Worm (Caenorhabditis elegans) whole organism, mixed stage, embryonic: Measurements from ENCODE around the gene chch-3.
A peak's percentile ranks its signal among the peaks of the same experiment; 100 is the strongest.

Experiments
- ceh-39 ChIP-seq: fragments of 150-350 bp; optimal IDR thresholded peaks from 2 replicates; lab custom pipeline; 2014; ENCODE audit warnings: missing biosample characterization, missing genetic modification characterization
- ceh-43 ChIP-seq: fragments of 200-800 bp; sonication (Bioruptor generic); optimal IDR thresholded peaks from 2 replicates; lab custom pipeline; 2018; ENCODE audit warnings: mild to moderate bottlenecking, missing genetic modification characterization, moderate library complexity, missing compliant biosample characterization
- ceh-83 ChIP-seq: fragments of 200-800 bp; sonication (Bioruptor generic); optimal IDR thresholded peaks from 2 replicates; lab custom pipeline; 2018; ENCODE audit warnings: mild to moderate bottlenecking, missing genetic modification characterization, missing compliant biosample characterization
- ces-1 ChIP-seq: fragments of 150-350 bp; optimal IDR thresholded peaks from 2 replicates; lab custom pipeline; 2014; ENCODE audit warnings: missing biosample characterization, missing genetic modification reagents, missing genetic modification characterization
- cnd-1 ChIP-seq: fragments of 200-800 bp; sonication (Bioruptor generic); optimal IDR thresholded peaks from 2 replicates; lab custom pipeline; 2018; ENCODE audit warnings: mild to moderate bottlenecking, missing genetic modification characterization, missing compliant biosample characterization
- elt-3 ChIP-seq: fragments of 150-350 bp; optimal IDR thresholded peaks from 2 replicates; lab custom pipeline; 2014; ENCODE audit warnings: missing biosample characterization, missing genetic modification characterization
- ham-2 ChIP-seq: fragments of 200-800 bp; sonication (Bioruptor generic); optimal IDR thresholded peaks from 2 replicates; lab custom pipeline; 2018; ENCODE audit warnings: mild to moderate bottlenecking, missing genetic modification characterization, missing compliant biosample characterization
- hlh-1 ChIP-seq: fragments of 150-350 bp; optimal IDR thresholded peaks from 2 replicates; lab custom pipeline; 2014; ENCODE audit warnings: missing biosample characterization, missing genetic modification reagents, missing genetic modification characterization
- lin-13 ChIP-seq: fragments of 150-350 bp; optimal IDR thresholded peaks from 2 replicates; lab custom pipeline; 2014; ENCODE audit warnings: missing biosample characterization, missing genetic modification characterization
- lin-32 ChIP-seq: fragments of 200-800 bp; sonication (Bioruptor generic); optimal IDR thresholded peaks from 2 replicates; lab custom pipeline; 2018; ENCODE audit warnings: mild to moderate bottlenecking, missing genetic modification characterization, missing compliant biosample characterization
- lsy-2 ChIP-seq: fragments of 150-350 bp; optimal IDR thresholded peaks from 2 replicates; lab custom pipeline; 2014; ENCODE audit warnings: missing biosample characterization, missing genetic modification characterization
- mab-5 ChIP-seq: fragments of 150-350 bp; optimal IDR thresholded peaks from 2 replicates; lab custom pipeline; 2014; ENCODE audit warnings: missing biosample characterization, missing genetic modification characterization
- mep-1 ChIP-seq: fragments of 150-350 bp; optimal IDR thresholded peaks from 2 replicates; lab custom pipeline; 2017; ENCODE audit warnings: missing biosample characterization, missing genetic modification reagents, missing genetic modification characterization, inconsistent platforms
- mls-2 ChIP-seq: sonication (generic microtip); optimal IDR thresholded peaks from 2 replicates; lab custom pipeline; 2016; ENCODE audit warnings: mild to moderate bottlenecking, missing genetic modification characterization, moderate library complexity, missing compliant biosample characterization
- nhr-2 ChIP-seq: fragments of 150-350 bp; optimal IDR thresholded peaks from 2 replicates; lab custom pipeline; 2014; ENCODE audit warnings: missing biosample characterization, missing genetic modification characterization
- nhr-237 ChIP-seq: fragments of 150-350 bp; optimal IDR thresholded peaks from 2 replicates; lab custom pipeline; 2014; ENCODE audit warnings: missing biosample characterization, missing genetic modification characterization
- nhr-28 ChIP-seq: fragments of 150-350 bp; optimal IDR thresholded peaks from 2 replicates; lab custom pipeline; 2014; ENCODE audit warnings: missing biosample characterization, missing genetic modification characterization
- nhr-76 ChIP-seq: sonication (generic microtip); optimal IDR thresholded peaks from 2 replicates; lab custom pipeline; 2017; ENCODE audit warnings: missing biosample characterization, missing genetic modification characterization
- pha-4 ChIP-seq: fragments of 150-350 bp; optimal IDR thresholded peaks from 2 replicates; lab custom pipeline; 2018; ENCODE audit warnings: missing biosample characterization, missing genetic modification reagents, missing genetic modification characterization
- sem-2 ChIP-seq: fragments of 200-800 bp; sonication (Bioruptor generic); optimal IDR thresholded peaks from 2 replicates; lab custom pipeline; 2018; ENCODE audit warnings: mild to moderate bottlenecking, missing genetic modification characterization, missing compliant biosample characterization
- snpc-4 ChIP-seq: fragments of 150-350 bp; optimal IDR thresholded peaks from 2 replicates; lab custom pipeline; 2014; ENCODE audit warnings: missing biosample characterization, missing genetic modification characterization
- sptf-1 ChIP-seq: sonication (generic microtip); optimal IDR thresholded peaks from 2 replicates; lab custom pipeline; 2017; ENCODE audit warnings: mild to moderate bottlenecking, missing genetic modification characterization, moderate library complexity, missing compliant biosample characterization
- tbx-8 ChIP-seq: fragments of 200-800 bp; sonication (Bioruptor generic); optimal IDR thresholded peaks from 2 replicates; lab custom pipeline; 2018; ENCODE audit warnings: mild to moderate bottlenecking, missing genetic modification characterization, moderate library complexity, missing compliant biosample characterization
- unc-39 ChIP-seq: fragments of 150-350 bp; optimal IDR thresholded peaks from 2 replicates; lab custom pipeline; 2014; ENCODE audit warnings: missing biosample characterization, missing genetic modification characterization
- unc-62 ChIP-seq: fragments of 150-350 bp; optimal IDR thresholded peaks from 2 replicates; lab custom pipeline; 2014; ENCODE audit warnings: missing biosample characterization, missing genetic modification reagents, missing genetic modification characterization
- zip-8 ChIP-seq: fragments of 150-350 bp; optimal IDR thresholded peaks from 2 replicates; lab custom pipeline; 2014; ENCODE audit warnings: missing biosample characterization, missing genetic modification characterization
- ztf-11 ChIP-seq: fragments of 150-350 bp; optimal IDR thresholded peaks from 2 replicates; lab custom pipeline; 2014; ENCODE audit warnings: missing biosample characterization, missing genetic modification characterization

Gene chch-3

ce11 chrII:9416381-9417276 is at the start of gene chch-3, which contains the start of gene gss-1:
Gene chch-3, plus strand, starts transcription at chrII:9417013.
Gene gss-1, minus strand, starts transcription at chrII:9416431.
- TF ChIP-seq cnd-1 (tag; lab: Kevin White, UChicago) (no peak), lin-13 (tag; lab: Kevin White, UChicago) (peak; percentile 27), mls-2 (no peak), ham-2 (peak; percentile 39), mep-1 (tag; lab: Kevin White, UChicago) (peak; percentile 68), lsy-2 (tag; lab: Kevin White, UChicago) (peak; percentile 38)

ce11 chrII:9369394-9369793 is 47.4 kb upstream of the chch-3 start:
- TF ChIP-seq snpc-4 (no peak), nhr-2 (tag; lab: Kevin White, UChicago) (no peak), lsy-2 (tag; lab: Kevin White, UChicago) (no peak)

ce11 chrII:9372393-9372792 is 44.4 kb upstream of the chch-3 start, which contains the start of gene C06C3.3:
Gene C06C3.3, minus strand, starts transcription at chrII:9372493.
- TF ChIP-seq zip-8 (tag; lab: Kevin White, UChicago) (no peak), pha-4 (tag; lab: Kevin White, UChicago) (no peak)

- TF ChIP-seq unc-62 (GFP tag; lab: Kevin White, UChicago) (no peak), tbx-8 (no peak), elt-3 (tag; lab: Kevin White, UChicago) (no peak), sem-2 (GFP tag; lab: Kevin White, UChicago) (no peak), ztf-11 (tag; lab: Kevin White, UChicago) (no peak), lin-13 (tag; lab: Kevin White, UChicago) (no peak), lin-32 (no peak), mab-5 (no peak), lsy-2 (tag; lab: Kevin White, UChicago) (no peak), nhr-237 (tag; lab: Kevin White, UChicago) (no peak), ceh-39 (no peak), unc-39 (tag; lab: Kevin White, UChicago) (no peak), nhr-28 (tag; lab: Kevin White, UChicago) (no peak), hlh-1 (tag; lab: Kevin White, UChicago) (no peak), ceh-83 (GFP tag; lab: Kevin White, UChicago) (no peak), nhr-76 (no peak), zip-8 (tag; lab: Kevin White, UChicago) (no peak)
Measured at ce11 chrII:9372991-9373390, 43.8 kb upstream of the chch-3 start, which contains the start of gene C06C3.4. Gene C06C3.4, plus strand, starts transcription at chrII:9373291.

ce11 chrII:9374807-9375206 is 42.0 kb upstream of the chch-3 start, which contains the start of gene C06C3.12:
Gene C06C3.12, plus strand, starts transcription at chrII:9375107.
- TF ChIP-seq unc-39 (tag; lab: Kevin White, UChicago) (no peak), sem-2 (GFP tag; lab: Kevin White, UChicago) (no peak), nhr-237 (tag; lab: Kevin White, UChicago) (no peak), lin-32 (no peak), ztf-11 (tag; lab: Kevin White, UChicago) (no peak), hlh-1 (tag; lab: Kevin White, UChicago) (no peak)

ce11 chrII:9377158-9377557 is 39.7 kb upstream of the chch-3 start, which contains the start of gene C06C3.10:
Gene C06C3.10, minus strand, starts transcription at chrII:9377258.
- TF ChIP-seq ceh-43 (GFP tag; lab: Kevin White, UChicago): no peak
- TF ChIP-seq cnd-1 (tag; lab: Kevin White, UChicago): no peak
- no peak for TF ChIP-seq sptf-1
- TF ChIP-seq mls-2: no peak
- no peak for TF ChIP-seq hlh-1 (tag; lab: Kevin White, UChicago)
- TF ChIP-seq tbx-8: no peak
- TF ChIP-seq ces-1 (GFP tag; lab: Kevin White, UChicago): no peak
- no peak for TF ChIP-seq lsy-2 (tag; lab: Kevin White, UChicago)
